Fruit fly (Drosophila melanogaster): Measurements from ENCODE around the gene RhoGAP15B.

RhoGAP15B gene

DNA sequence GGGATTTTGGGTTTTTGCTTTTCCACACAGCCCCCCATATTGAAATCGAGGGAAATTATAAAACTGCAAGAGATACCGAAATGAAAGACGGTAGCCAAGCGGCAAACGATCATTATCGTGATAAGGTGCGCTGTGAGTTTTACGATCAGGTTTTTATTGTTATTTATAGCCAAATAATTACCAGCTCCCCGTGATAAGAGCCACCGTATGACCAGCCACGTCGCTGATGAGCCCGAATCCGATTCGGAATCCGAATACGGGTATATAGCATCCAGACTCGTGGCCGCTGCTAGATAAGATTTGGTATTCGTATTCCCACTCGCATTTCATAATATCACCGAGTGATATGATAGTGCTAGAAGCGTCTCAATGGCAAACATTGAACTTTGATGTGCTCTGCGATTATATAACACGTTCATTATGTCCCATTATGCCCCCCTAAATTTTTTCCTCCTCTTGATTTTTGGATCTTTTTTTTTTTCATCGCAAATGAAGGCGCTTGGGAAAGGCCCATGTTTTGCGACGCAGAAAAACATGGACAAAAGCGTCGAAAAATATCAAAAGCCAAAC lies 24.2 kb upstream of the RhoGAP15B start:
- no peak for TF ChIP-seq psq (optimal IDR thresholded peaks at IDR 0.05)
- no peak for TF ChIP-seq EcR (GFP tag; optimal IDR thresholded peaks at IDR 0.05)
- TF ChIP-seq pan (optimal IDR thresholded peaks at IDR 0.05): no peak

DNA sequence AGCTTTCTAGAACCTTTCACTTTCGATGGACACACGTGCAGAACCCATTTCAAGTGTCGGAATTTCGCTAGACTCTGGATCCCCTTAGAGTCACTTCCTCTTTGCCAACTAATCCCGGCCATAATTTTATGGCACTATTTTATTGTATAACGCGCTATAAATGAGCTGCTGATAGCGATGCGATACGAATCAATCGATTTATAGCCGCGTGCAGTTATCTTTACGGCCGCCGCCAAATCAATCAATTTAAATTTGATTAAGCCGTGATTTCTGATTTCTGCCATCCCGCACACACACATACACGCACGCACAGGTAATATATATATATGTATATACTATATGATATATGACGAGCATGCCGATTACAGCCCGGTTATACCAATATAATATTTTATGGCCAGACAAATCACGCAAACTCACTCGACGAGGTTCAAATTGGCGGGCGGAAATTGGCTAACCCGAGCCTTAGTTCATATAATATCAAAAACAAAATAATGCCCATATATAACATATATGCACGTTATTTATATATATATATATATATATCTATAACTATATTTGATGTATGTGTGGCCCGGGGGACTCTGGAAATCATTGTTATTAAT lies 22.3 kb upstream of the RhoGAP15B start:
- TF ChIP-seq CG8478 (optimal IDR thresholded peaks at IDR 0.05) (no peak), EcR (GFP tag; optimal IDR thresholded peaks at IDR 0.05) (no peak)

- TF ChIP-seq EcR (GFP tag; optimal IDR thresholded peaks at IDR 0.05): no peak
These were observed 20.5 kb upstream of the RhoGAP15B start for dm6 chrX:16922626-16923025.

DNA sequence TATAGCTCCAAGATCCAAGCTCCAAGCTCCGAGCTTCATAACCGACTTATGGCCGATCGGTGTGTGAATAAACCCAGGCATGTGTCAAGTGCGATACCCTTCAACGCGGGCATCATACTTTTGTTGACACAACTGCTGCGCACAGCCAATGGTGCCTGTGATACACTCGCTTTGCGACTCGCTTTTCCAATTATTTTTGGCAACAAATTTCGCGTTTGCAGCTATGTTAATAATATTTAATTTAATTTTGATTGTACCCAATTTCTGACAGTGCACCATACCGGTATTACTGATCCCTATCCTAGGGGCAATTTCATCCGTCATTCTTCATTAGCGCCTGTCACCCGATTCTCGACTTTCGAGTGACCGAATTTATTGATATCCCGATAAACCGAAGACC lies 19.6 kb upstream of the RhoGAP15B start:
- TF ChIP-seq EcR (GFP tag; optimal IDR thresholded peaks at IDR 0.05): no peak
- TF ChIP-seq CG8478 (optimal IDR thresholded peaks at IDR 0.05): no peak
- no peak for TF ChIP-seq psq (optimal IDR thresholded peaks at IDR 0.05)
- TF ChIP-seq Dll (optimal IDR thresholded peaks at IDR 0.05): no peak
- no peak for TF ChIP-seq pan (optimal IDR thresholded peaks at IDR 0.05)
- no peak for TF ChIP-seq usp (GFP tag; optimal IDR thresholded peaks at IDR 0.05)

DNA sequence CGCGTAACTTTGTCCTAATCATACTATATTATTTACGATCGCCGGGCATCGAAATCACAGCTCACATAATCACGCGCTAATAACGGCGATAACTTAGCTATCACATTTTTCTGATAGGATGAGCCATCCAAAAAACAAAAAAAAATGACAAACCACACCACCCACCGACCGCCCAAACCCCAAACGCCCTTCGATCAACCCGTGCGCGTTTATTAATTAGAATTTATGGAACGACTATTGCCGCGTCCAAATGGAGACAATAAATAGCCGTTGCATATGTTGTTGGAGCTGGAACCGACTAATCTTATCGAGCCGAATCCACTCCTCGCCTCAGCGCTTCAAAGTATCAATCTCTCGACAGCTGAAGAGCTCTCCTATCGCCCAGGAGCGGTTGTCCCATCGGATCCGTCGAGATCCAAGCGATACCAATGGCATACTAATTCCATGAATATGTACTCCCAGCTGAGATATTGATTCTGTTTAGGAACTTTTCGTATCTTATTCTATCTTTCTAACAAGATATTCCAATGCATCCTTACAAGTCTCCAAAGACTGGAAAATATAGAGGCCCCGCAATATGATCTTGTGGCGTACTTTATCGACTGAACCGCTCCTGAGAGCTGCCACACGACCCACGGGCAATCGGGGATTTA lies 18.9 kb upstream of the RhoGAP15B start:
- no peak for TF ChIP-seq EcR (GFP tag; optimal IDR thresholded peaks at IDR 0.05)
- no peak for TF ChIP-seq usp (GFP tag; optimal IDR thresholded peaks at IDR 0.05)
- no peak for TF ChIP-seq psq (optimal IDR thresholded peaks at IDR 0.05)
- TF ChIP-seq pan (optimal IDR thresholded peaks at IDR 0.05): no peak

- TF ChIP-seq CG8478 (optimal IDR thresholded peaks at IDR 0.05) (no peak), psq (optimal IDR thresholded peaks at IDR 0.05) (no peak), pan (optimal IDR thresholded peaks at IDR 0.05) (no peak), Dll (optimal IDR thresholded peaks at IDR 0.05) (no peak)
These were observed 16.4 kb upstream of the RhoGAP15B start for dm6 chrX:16926726-16927125.

dm6 chrX:16930465-16931286 lies 12.4 kb upstream of the RhoGAP15B start:
- TF ChIP-seq psq (optimal IDR thresholded peaks at IDR 0.05): no peak
- no peak for TF ChIP-seq CG8478 (optimal IDR thresholded peaks at IDR 0.05)
- TF ChIP-seq EcR (GFP tag; optimal IDR thresholded peaks at IDR 0.05): no peak

DNA sequence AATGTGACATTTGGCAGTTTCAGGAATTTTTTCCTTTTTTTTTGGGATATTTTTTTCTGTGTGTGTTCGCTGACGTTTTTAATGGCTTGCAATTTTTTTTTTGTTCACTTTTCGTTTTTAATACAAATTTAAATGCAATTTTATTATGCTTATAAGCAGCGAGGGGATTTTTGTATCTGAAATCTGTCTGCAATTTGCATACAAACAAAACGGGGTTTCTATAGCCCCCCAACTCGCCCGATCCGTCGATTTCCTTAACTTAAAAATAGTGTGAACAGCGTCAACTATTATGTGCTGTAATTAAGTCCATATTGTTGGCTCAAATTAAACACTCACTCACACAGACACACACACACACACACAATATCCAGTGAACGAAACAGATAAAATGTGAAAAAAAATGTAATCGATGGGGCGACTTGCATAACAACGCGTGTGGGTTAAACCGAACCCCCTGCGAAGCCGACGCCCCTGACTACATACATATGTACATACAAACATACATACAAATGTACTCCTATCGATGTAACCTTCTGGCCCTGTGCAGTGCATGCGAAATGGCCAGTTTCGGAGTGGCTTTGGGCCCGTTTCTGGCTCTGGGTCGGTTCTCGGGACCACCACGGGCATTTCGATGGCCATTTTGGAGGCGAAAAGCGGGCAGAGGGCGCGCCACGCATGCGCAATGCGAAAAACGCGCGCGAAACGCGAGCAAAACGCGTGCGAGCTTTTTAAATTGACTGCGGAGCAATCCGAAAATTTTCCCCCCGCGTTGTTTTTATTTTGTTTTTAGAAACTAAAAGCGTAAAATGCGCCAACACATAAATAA lies 10.9 kb upstream of the RhoGAP15B start:
- TF ChIP-seq CG8478 (optimal IDR thresholded peaks at IDR 0.05) (no peak), psq (optimal IDR thresholded peaks at IDR 0.05) (no peak), Dll (optimal IDR thresholded peaks at IDR 0.05) (no peak), usp (GFP tag; optimal IDR thresholded peaks at IDR 0.05) (no peak), EcR (GFP tag; optimal IDR thresholded peaks at IDR 0.05) (no peak), pan (optimal IDR thresholded peaks at IDR 0.05) (no peak)

- TF ChIP-seq CG8478 (optimal IDR thresholded peaks at IDR 0.05): no peak
These were observed 10.2 kb upstream of the RhoGAP15B start for dm6 chrX:16932820-16933386.

DNA sequence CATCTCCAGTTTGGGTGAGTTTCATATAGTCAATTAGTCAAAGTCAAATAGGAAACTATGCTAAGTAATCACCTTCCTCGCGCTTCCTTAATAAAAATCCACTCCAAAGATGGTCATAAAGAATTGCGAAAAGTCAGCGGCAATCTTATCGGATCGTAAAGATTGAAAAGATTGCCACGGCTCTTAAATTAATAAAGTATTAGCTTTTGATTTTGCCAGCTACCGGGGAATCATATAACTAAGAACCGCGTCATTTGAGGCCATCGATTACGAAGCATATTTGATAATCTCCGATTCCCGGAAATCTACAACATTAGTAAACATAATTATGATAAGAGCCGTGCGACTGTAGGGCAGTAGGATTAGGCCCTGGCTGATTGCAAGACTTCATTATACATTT lies 8.7 kb upstream of the RhoGAP15B start:
- no peak for TF ChIP-seq EcR (GFP tag; optimal IDR thresholded peaks at IDR 0.05)

dm6 chrX:16936689-16937088 lies 6.4 kb upstream of the RhoGAP15B start:
- TF ChIP-seq EcR (GFP tag; optimal IDR thresholded peaks at IDR 0.05) (no peak), CG8478 (optimal IDR thresholded peaks at IDR 0.05) (no peak), usp (GFP tag; optimal IDR thresholded peaks at IDR 0.05) (no peak), pan (optimal IDR thresholded peaks at IDR 0.05) (no peak), psq (optimal IDR thresholded peaks at IDR 0.05) (no peak), Dll (optimal IDR thresholded peaks at IDR 0.05) (no peak)

- TF ChIP-seq pan (optimal IDR thresholded peaks at IDR 0.05) (no peak), CG8478 (optimal IDR thresholded peaks at IDR 0.05) (no peak), psq (optimal IDR thresholded peaks at IDR 0.05) (no peak), EcR (GFP tag; optimal IDR thresholded peaks at IDR 0.05) (no peak), Dll (optimal IDR thresholded peaks at IDR 0.05) (no peak), usp (GFP tag; optimal IDR thresholded peaks at IDR 0.05) (no peak)
These were observed 2.5 kb upstream of the RhoGAP15B start, which contains the start of gene wus for dm6 chrX:16940426-16941058. Gene wus (minus strand): TSS chrX:16940873.

Data from whole organism.